Worm (Caenorhabditis elegans) whole organism, young adult: ENCODE results near the gene cyc-2.2.

Experiments
- B0035.1 ChIP-seq: sonication (generic microtip); optimal IDR thresholded peaks from 2 replicates; lab custom pipeline; 2016; ENCODE audit warnings: missing genetic modification characterization, mild to moderate bottlenecking, missing compliant biosample characterization, missing genotype, missing genetic modification reagents
- F57C9.4 ChIP-seq: sonication (generic microtip); optimal IDR thresholded peaks from 2 replicates; lab custom pipeline; 2017; ENCODE audit warnings: mild to moderate bottlenecking, missing genetic modification characterization, missing compliant biosample characterization
- T07F8.4 ChIP-seq: sonication (generic microtip); optimal IDR thresholded peaks from 2 replicates; lab custom pipeline; 2016; ENCODE audit warnings: mild to moderate bottlenecking, missing genetic modification characterization, moderate library complexity, missing compliant biosample characterization
- ama-1 ChIP-seq, 3 experiments: fragments of 150-350 bp in 1 of 3; sonication (generic microtip) in 2 of 3; optimal IDR thresholded peaks; 2 replicates each; lab custom pipeline; 2014 to 2018; ENCODE audit warnings: missing biosample characterization in 2 of 3, missing genetic modification characterization in 2 of 3, missing genetic modification reagents in 2 of 3
- dpl-1 ChIP-seq: fragments of 150-350 bp; optimal IDR thresholded peaks from 2 replicates; lab custom pipeline; 2014; ENCODE audit warnings: missing biosample characterization, missing genetic modification reagents, missing genetic modification characterization
- efl-1 ChIP-seq: fragments of 150-350 bp; optimal IDR thresholded peaks from 2 replicates; lab custom pipeline; 2014; ENCODE audit warnings: missing biosample characterization, missing genetic modification reagents, missing genetic modification characterization
- hmg-1.2 ChIP-seq: fragments of 200-800 bp; sonication (Bioruptor generic); IDR thresholded peaks from 2 replicates; pipeline ENCODE4 v1.3.6; 2022; ENCODE audit warnings: missing genetic modification reagents, missing genetic modification characterization, missing compliant biosample characterization
- lin-35 ChIP-seq, 3 experiments: fragments of 150-350 bp in 2 of 3; sonication (generic microtip) in 1 of 3; optimal IDR thresholded peaks; 2 replicates each; lab custom pipeline; 2014 to 2018; ENCODE audit warnings: missing biosample characterization in 3 of 3, missing genetic modification characterization in 3 of 3, missing genetic modification reagents in 3 of 3
- mxl-1 ChIP-seq: sonication (generic microtip); optimal IDR thresholded peaks from 2 replicates; lab custom pipeline; 2016; ENCODE audit warnings: missing genetic modification characterization, missing compliant biosample characterization
- nfya-2 ChIP-seq: fragments of 200-800 bp; sonication (Bioruptor generic); IDR thresholded peaks from 2 replicates; pipeline ENCODE4 v1.3.6; 2022; ENCODE audit warnings: missing genetic modification reagents, missing genetic modification characterization, missing compliant biosample characterization
- nfyb-1 ChIP-seq: fragments of 200-800 bp; sonication (Bioruptor generic); IDR thresholded peaks from 2 replicates; pipeline ENCODE4 v1.3.6; 2022; ENCODE audit warnings: missing genetic modification reagents, missing genetic modification characterization, missing compliant biosample characterization
- snpc-4 ChIP-seq, 5 experiments: fragments of 150-350 bp in 1 of 5; sonication (generic microtip) in 4 of 5; optimal IDR thresholded peaks; 2 replicates each; lab custom pipeline; 2014 to 2018; ENCODE audit warnings: missing genetic modification characterization in 5 of 5, missing biosample characterization in 3 of 5, antibody characterized with exemption in 2 of 5, mild to moderate bottlenecking in 2 of 5, missing compliant biosample characterization in 2 of 5, missing genotype in 2 of 5, moderate library complexity in 2 of 5, missing genetic modification reagents in 1 of 5

DNA sequence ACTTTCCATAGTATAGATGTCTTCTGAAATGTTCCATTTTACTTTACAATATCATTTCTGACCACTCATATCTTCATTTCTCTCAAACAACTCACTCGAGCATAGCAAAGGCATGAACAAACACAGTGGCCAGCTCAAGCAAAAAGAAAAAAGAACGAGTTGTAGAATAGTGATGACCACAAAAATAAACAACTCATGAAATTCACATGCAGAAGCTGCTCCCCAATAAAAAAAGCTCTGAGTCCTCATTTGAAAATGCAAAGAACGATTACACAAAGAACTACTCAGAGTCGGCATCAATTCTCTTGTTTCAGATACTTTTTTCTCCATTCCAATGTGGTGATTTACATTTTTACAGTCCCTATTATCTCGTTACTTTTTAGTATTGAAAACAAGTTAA, 22.7 kb upstream of the cyc-2.2 start:
- TF ChIP-seq efl-1 (no peak), snpc-4 (GFP tag; optimal IDR thresholded peaks at IDR 0.05; lab: Kevin White, UChicago) (no peak), snpc-4 (tag; optimal IDR thresholded peaks at IDR 0.05; lab: Kevin White, UChicago) (no peak), B0035.1 (no peak), hmg-1.2 (GFP tag; lab: Robert Waterston, UW) (no peak), T07F8.4 (tag; lab: Kevin White, UChicago) (no peak), nfya-2 (GFP tag; lab: Robert Waterston, UW) (no peak), ama-1 (optimal IDR thresholded peaks at IDR 0.05; lab: Kevin White, UChicago) (no peak), ama-1 (GFP tag; optimal IDR thresholded peaks at IDR 0.05; lab: Kevin White, UChicago) (no peak), lin-35 (GFP tag; optimal IDR thresholded peaks at IDR 0.05; lab: Kevin White, UChicago) (no peak), F57C9.4 (tag; lab: Kevin White, UChicago) (no peak), dpl-1 (GFP tag; lab: Kevin White, UChicago) (no peak), nfyb-1 (no peak), mxl-1 (no peak)
